Fruit fly (Drosophila melanogaster) whole organism, adult: ENCODE measurements around the gene CG43208.

Source experiments
- CG1620 ChIP-seq: fragments of 200-800 bp; sonication (Bioruptor generic); optimal IDR thresholded peaks from 2 replicates; lab custom pipeline; 2016; ENCODE audit warnings: missing biosample characterization, missing genetic modification characterization
- CG33017 ChIP-seq: fragments of 200-800 bp; sonication (Bioruptor generic); optimal IDR thresholded peaks from 2 replicates; lab custom pipeline; 2018; ENCODE audit warnings: missing biosample characterization, mild to moderate bottlenecking, missing genetic modification characterization, moderate library complexity
- CG7101 ChIP-seq: fragments of 200-800 bp; sonication (Bioruptor generic); optimal IDR thresholded peaks from 2 replicates; lab custom pipeline; 2018; ENCODE audit warnings: missing biosample characterization, mild to moderate bottlenecking, missing genetic modification characterization, moderate library complexity
- toe ChIP-seq: fragments of 200-800 bp; sonication (Bioruptor generic); optimal IDR thresholded peaks from 2 replicates; lab custom pipeline; 2016; ENCODE audit warnings: missing biosample characterization, missing genetic modification characterization

DNA sequence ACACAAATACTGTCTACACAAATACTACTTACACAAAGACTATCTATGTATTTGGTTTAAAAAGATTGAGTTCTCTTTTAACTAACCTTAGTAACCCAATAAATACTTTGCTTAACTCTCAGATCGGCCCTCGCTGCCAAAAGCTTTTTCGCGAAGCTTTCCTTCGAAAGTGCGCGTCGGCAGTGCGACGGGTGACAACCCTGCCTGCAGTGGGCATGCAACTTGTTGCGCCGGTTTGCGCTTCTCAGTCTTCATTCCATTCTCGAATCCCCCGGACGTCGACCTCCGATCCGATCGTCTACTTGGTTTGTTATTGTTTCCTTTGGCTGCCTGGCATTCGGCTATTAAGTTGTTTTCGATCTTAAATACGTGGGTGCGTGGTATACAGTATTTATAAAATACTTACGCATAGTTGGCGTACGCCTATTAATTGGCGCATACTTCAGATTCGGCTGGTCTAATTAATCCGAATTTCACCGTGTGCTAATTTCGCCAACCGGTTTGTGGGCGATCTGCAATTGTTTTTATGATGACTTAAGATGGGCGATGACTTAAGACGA is 43.0 kb upstream of the CG43208 start, which contains the start of gene CG11686:
- TF ChIP-seq CG1620 (GFP tag; lab: Kevin White, UChicago) (no peak), toe (GFP tag; lab: Kevin White, UChicago) (no peak), CG7101 (tag; lab: Kevin White, UChicago) (no peak), CG33017 (tag; lab: Kevin White, UChicago) (no peak)
